Worm (Caenorhabditis elegans): ENCODE measurements around the gene ZK938.11.

DNA sequence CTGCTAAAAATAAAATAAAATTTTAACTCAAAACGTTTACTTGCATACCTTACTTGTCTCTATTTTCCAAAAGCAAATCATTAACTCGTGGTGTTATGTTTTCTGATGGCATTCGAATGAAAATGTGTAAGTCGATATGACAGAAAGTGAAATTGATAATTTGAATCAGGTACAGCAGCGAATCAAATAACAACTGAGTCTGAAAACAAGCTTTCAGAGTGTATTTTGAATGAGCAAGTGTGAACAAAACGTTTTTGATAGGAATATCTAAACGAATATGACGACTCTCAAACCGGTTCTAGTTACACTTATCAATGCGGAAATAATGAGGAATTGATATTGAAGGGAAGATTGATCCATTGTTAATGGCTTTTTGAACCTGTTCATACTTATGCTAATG, 30.8 kb upstream of the ZK938.11 start, which contains the start of gene chil-7:
- no peak for TF ChIP-seq lin-13 (GFP tag; optimal IDR thresholded peaks at IDR 0.05)
- TF ChIP-seq nhr-28 (tag; optimal IDR thresholded peaks at IDR 0.05): no peak
- TF ChIP-seq rnt-1 (tag; optimal IDR thresholded peaks at IDR 0.05): no peak
- TF ChIP-seq dpl-1 (GFP tag; optimal IDR thresholded peaks at IDR 0.05): no peak
- no peak for TF ChIP-seq C16A3.4 (tag; optimal IDR thresholded peaks at IDR 0.05)
- no peak for TF ChIP-seq mep-1 (tag; optimal IDR thresholded peaks at IDR 0.05)
- no peak for TF ChIP-seq ama-1 (optimal IDR thresholded peaks at IDR 0.05)
- no peak for TF ChIP-seq unc-62 (GFP tag; optimal IDR thresholded peaks at IDR 0.05)
- no peak for TF ChIP-seq fkh-10 (GFP tag; optimal IDR thresholded peaks at IDR 0.05)
